Worm (Caenorhabditis elegans) whole organism, midembryonic: ENCODE measurements around the gene F58H1.8.

Experiments
- T22C8.4 ChIP-seq: fragments of 200-800 bp; sonication (Bioruptor generic); IDR thresholded peaks from 2 replicates; pipeline ENCODE4 v1.3.6; 2022; ENCODE audit warnings: missing genetic modification characterization, missing compliant biosample characterization
- cog-1 ChIP-seq: sonication (generic microtip); optimal IDR thresholded peaks from 2 replicates; lab custom pipeline; 2016; ENCODE audit warnings: missing genetic modification characterization, missing compliant biosample characterization
- flt-1 ChIP-seq: fragments of 200-800 bp; sonication (Bioruptor generic); IDR thresholded peaks from 2 replicates; pipeline ENCODE4 v1.3.6; 2022; ENCODE audit warnings: missing genetic modification characterization, missing compliant biosample characterization
- med-1 ChIP-seq: sonication (generic microtip); optimal IDR thresholded peaks from 2 replicates; lab custom pipeline; 2017; ENCODE audit warnings: missing genetic modification characterization, mild to moderate bottlenecking, missing compliant biosample characterization, antibody characterized with exemption, missing genetic modification reagents; ENCODE audit not compliant: insufficient read depth
- ref-1 ChIP-seq: fragments of 200-800 bp; sonication (Bioruptor generic); conservative IDR thresholded peaks from 2 replicates; pipeline ENCODE4 v1.3.6; 2022; ENCODE audit warnings: missing genetic modification reagents, missing genetic modification characterization, missing compliant biosample characterization
- tab-1 ChIP-seq: fragments of 200-800 bp; sonication (Bioruptor generic); IDR thresholded peaks from 2 replicates; pipeline ENCODE4 v1.3.6; 2022; ENCODE audit warnings: missing genetic modification characterization, missing compliant biosample characterization
- ztf-23 ChIP-seq: fragments of 200-800 bp; sonication (Bioruptor generic); IDR thresholded peaks from 2 replicates; pipeline ENCODE4 v1.3.6; 2022; ENCODE audit warnings: missing genetic modification reagents, missing genetic modification characterization, missing compliant biosample characterization
- ztf-29 ChIP-seq: fragments of 200-800 bp; sonication (Bioruptor generic); IDR thresholded peaks from 2 replicates; pipeline ENCODE4 v1.3.6; 2022; ENCODE audit warnings: missing genetic modification reagents, missing genetic modification characterization, missing compliant biosample characterization

DNA sequence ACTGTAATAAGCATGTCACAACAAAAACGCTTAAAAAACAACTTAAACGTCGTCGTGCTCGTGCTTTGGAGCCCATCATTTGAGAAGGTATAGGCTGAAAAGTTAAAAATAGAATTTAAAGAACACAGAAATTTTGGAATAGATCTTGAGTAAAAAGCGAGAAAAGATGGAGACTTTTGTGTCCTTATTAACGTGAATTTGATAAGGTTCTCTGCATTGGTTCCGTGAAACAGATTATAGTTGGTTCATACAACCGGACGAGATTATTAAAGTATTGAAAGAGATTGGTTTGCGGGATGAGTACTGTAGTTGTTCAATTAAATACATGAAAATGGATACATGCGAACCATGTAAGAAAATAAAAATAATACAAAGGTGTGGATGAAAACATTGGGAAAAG, 2.8 kb downstream of the F58H1.8 start, which contains the start of gene gpla-1:
- TF ChIP-seq flt-1 (GFP tag; lab: Robert Waterston, UW) (no peak), ztf-23 (GFP tag; lab: Robert Waterston, UW) (no peak), cog-1 (tag; lab: Kevin White, UChicago) (no peak), tab-1 (GFP tag; lab: Robert Waterston, UW) (no peak), T22C8.4 (no peak), ztf-29 (GFP tag; lab: Robert Waterston, UW) (no peak), ref-1 (no peak), med-1 (GFP tag; lab: Kevin White, UChicago) (no peak)
